Fruit fly (Drosophila melanogaster) whole organism, embryonic: Measurements from ENCODE around the gene foi.

Experiments used
- Atf6 ChIP-seq: fragments of 200-800 bp; sonication (Bioruptor generic); IDR thresholded peaks from 2 replicates; pipeline ENCODE4 v1.3.6; 2022; ENCODE audit warnings: missing biosample characterization, missing genetic modification characterization
- CG10366 ChIP-seq: fragments of 200-800 bp; sonication (Bioruptor generic); IDR thresholded peaks from 2 replicates; pipeline ENCODE4 v1.3.6; 2022; ENCODE audit warnings: missing biosample characterization, missing genetic modification characterization
- CG11456 ChIP-seq: fragments of 200-800 bp; sonication (Bioruptor generic); IDR thresholded peaks from 3 replicates; pipeline ENCODE4 v1.3.6; 2022; ENCODE audit warnings: missing biosample characterization, missing genetic modification characterization
- CG11696 ChIP-seq: fragments of 200-800 bp; sonication (Bioruptor generic); IDR thresholded peaks from 2 replicates; pipeline ENCODE4 v1.3.6; 2022; ENCODE audit warnings: missing biosample characterization, missing genetic modification characterization
- CG12104 ChIP-seq: fragments of 200-800 bp; sonication (Bioruptor generic); optimal IDR thresholded peaks from 3 replicates; lab custom pipeline; 2016; ENCODE audit warnings: missing biosample characterization, missing genetic modification characterization
- CG12155 ChIP-seq: fragments of 200-800 bp; sonication (Bioruptor generic); optimal IDR thresholded peaks from 3 replicates; lab custom pipeline; 2016; ENCODE audit warnings: missing biosample characterization, missing genetic modification characterization
- CG14965 ChIP-seq: fragments of 200-800 bp; sonication (Bioruptor generic); optimal IDR thresholded peaks from 2 replicates; lab custom pipeline; 2016; ENCODE audit warnings: missing biosample characterization, missing genetic modification characterization, borderline replicate concordance
- CG1529 ChIP-seq: fragments of 200-800 bp; sonication (Bioruptor generic); optimal IDR thresholded peaks from 3 replicates; lab custom pipeline; 2018; ENCODE audit warnings: missing biosample characterization, missing genetic modification characterization
- CG15601 ChIP-seq: fragments of 200-800 bp; sonication (Bioruptor generic); optimal IDR thresholded peaks from 3 replicates; lab custom pipeline; 2019; ENCODE audit warnings: missing biosample characterization, mild to moderate bottlenecking, missing genetic modification characterization, moderate library complexity
- CG1602 ChIP-seq: fragments of 200-800 bp; sonication (Bioruptor generic); optimal IDR thresholded peaks from 3 replicates; lab custom pipeline; 2016; ENCODE audit warnings: missing biosample characterization, missing genetic modification characterization
- CG17361 ChIP-seq: fragments of 200-800 bp; sonication (Bioruptor generic); IDR thresholded peaks from 3 replicates; pipeline ENCODE4 v1.3.6; 2022; ENCODE audit warnings: missing biosample characterization, missing genetic modification characterization
- CG1792 ChIP-seq: fragments of 200-800 bp; sonication (Bioruptor generic); optimal IDR thresholded peaks from 2 replicates; lab custom pipeline; 2016; ENCODE audit warnings: missing biosample characterization, missing genetic modification characterization
- CG2875 ChIP-seq: fragments of 200-800 bp; sonication (Bioruptor generic); optimal IDR thresholded peaks from 2 replicates; lab custom pipeline; 2017; ENCODE audit warnings: missing biosample characterization, mild to moderate bottlenecking, missing genetic modification characterization, missing genetic modification reagents
- CG31224 ChIP-seq: fragments of 200-800 bp; sonication (Bioruptor generic); IDR thresholded peaks from 2 replicates; pipeline ENCODE4 v1.3.6; 2022; ENCODE audit warnings: missing biosample characterization, missing genetic modification characterization
- CG31388 ChIP-seq: fragments of 200-800 bp; sonication (Bioruptor generic); optimal IDR thresholded peaks from 2 replicates; lab custom pipeline; 2016; ENCODE audit warnings: missing biosample characterization, missing genetic modification characterization
- CG31441 ChIP-seq: fragments of 200-800 bp; sonication (Bioruptor generic); IDR thresholded peaks from 2 replicates; pipeline ENCODE4 v1.3.6; 2022; ENCODE audit warnings: missing biosample characterization, missing genetic modification characterization
- CG3281 ChIP-seq: fragments of 200-800 bp; sonication (Bioruptor generic); optimal IDR thresholded peaks from 3 replicates; lab custom pipeline; 2017; ENCODE audit warnings: missing biosample characterization, mild to moderate bottlenecking, missing genetic modification characterization
- CG7786 ChIP-seq: fragments of 200-800 bp; sonication (Bioruptor generic); optimal IDR thresholded peaks from 2 replicates; lab custom pipeline; 2016; ENCODE audit warnings: missing biosample characterization, missing genetic modification characterization
- CG9609 ChIP-seq: fragments of 200-800 bp; sonication (Bioruptor generic); optimal IDR thresholded peaks from 3 replicates; lab custom pipeline; 2016; ENCODE audit warnings: missing biosample characterization, missing genetic modification characterization
- Dfd ChIP-seq, 2 experiments: fragments of >200 bp; optimal IDR thresholded peaks; 2 replicates each; lab custom pipeline; 2017; ENCODE audit warnings: missing biosample characterization in 2 of 2, missing genetic modification characterization in 2 of 2
- Dll ChIP-seq: fragments of 200-800 bp; sonication (Bioruptor generic); IDR thresholded peaks from 4 replicates; pipeline ENCODE4 v1.3.6; 2022; ENCODE audit warnings: missing biosample characterization, missing genetic modification characterization; ENCODE audit not compliant: partially characterized antibody
- Drgx ChIP-seq: fragments of 200-800 bp; sonication (Bioruptor generic); IDR thresholded peaks from 2 replicates; pipeline ENCODE4 v1.3.6; 2022; ENCODE audit warnings: missing biosample characterization, missing genetic modification characterization
- E2f1 ChIP-seq: fragments of 200-800 bp; sonication (Bioruptor generic); IDR thresholded peaks from 2 replicates; pipeline ENCODE4 v1.3.6; 2022; ENCODE audit warnings: missing biosample characterization, missing genetic modification characterization
- Hr51 ChIP-seq, 2 experiments: fragments of 200-800 bp; sonication (Bioruptor generic); optimal IDR thresholded peaks; 2 replicates in 1 of 2; 3 replicates in 1 of 2; lab custom pipeline; 2016 to 2018; ENCODE audit warnings: missing biosample characterization in 2 of 2, missing genetic modification characterization in 2 of 2, mild to moderate bottlenecking in 1 of 2, moderate library complexity in 1 of 2
- MTF-1 ChIP-seq: fragments of 200-800 bp; sonication (Bioruptor generic); optimal IDR thresholded peaks from 2 replicates; lab custom pipeline; 2018; ENCODE audit warnings: missing biosample characterization, mild to moderate bottlenecking, missing genetic modification characterization, borderline replicate concordance
- Nf-YA ChIP-seq: fragments of 200-800 bp; sonication (Bioruptor generic); IDR thresholded peaks from 2 replicates; pipeline ENCODE4 v1.3.6; 2022; ENCODE audit warnings: missing biosample characterization, missing genetic modification characterization
- Oaz ChIP-seq: fragments of 200-800 bp; sonication (Bioruptor generic); IDR thresholded peaks from 2 replicates; pipeline ENCODE4 v1.3.6; 2022; ENCODE audit warnings: missing biosample characterization, missing genetic modification characterization
- Ravus ChIP-seq: fragments of 200-800 bp; sonication (Bioruptor generic); IDR thresholded peaks from 2 replicates; pipeline ENCODE4 v1.3.6; 2022; ENCODE audit warnings: missing biosample characterization, missing genetic modification characterization
- Xrp1 ChIP-seq: fragments of 200-800 bp; sonication (Bioruptor generic); IDR thresholded peaks from 2 replicates; pipeline ENCODE4 v1.3.6; 2022; ENCODE audit warnings: missing biosample characterization, missing genetic modification characterization
- ab ChIP-seq: fragments of 200-800 bp; sonication (Bioruptor generic); optimal IDR thresholded peaks from 2 replicates; lab custom pipeline; 2016; ENCODE audit warnings: missing biosample characterization, missing genetic modification characterization
- bigmax ChIP-seq: fragments of 200-800 bp; sonication (Bioruptor generic); optimal IDR thresholded peaks from 2 replicates; lab custom pipeline; 2018; ENCODE audit warnings: missing biosample characterization, mild to moderate bottlenecking, missing genetic modification characterization
- cato ChIP-seq: fragments of 200-800 bp; sonication (Bioruptor generic); optimal IDR thresholded peaks from 2 replicates; lab custom pipeline; 2016; ENCODE audit warnings: missing biosample characterization, missing genetic modification characterization, borderline replicate concordance
- chinmo ChIP-seq: fragments of 200-800 bp; sonication (Bioruptor generic); IDR thresholded peaks from 4 replicates; pipeline ENCODE4 v1.3.6; 2022; ENCODE audit warnings: missing biosample characterization, missing genetic modification characterization; ENCODE audit not compliant: partially characterized antibody
- dan ChIP-seq: fragments of 200-800 bp; sonication (Bioruptor generic); IDR thresholded peaks from 2 replicates; pipeline ENCODE4 v1.3.6; 2022; ENCODE audit warnings: missing biosample characterization, missing genetic modification characterization
- danr ChIP-seq: fragments of 200-800 bp; sonication (Bioruptor generic); IDR thresholded peaks from 2 replicates; pipeline ENCODE4 v1.3.6; 2022; ENCODE audit warnings: missing biosample characterization, missing genetic modification characterization
- dmrt11E ChIP-seq: fragments of 200-800 bp; sonication (Bioruptor generic); optimal IDR thresholded peaks from 3 replicates; lab custom pipeline; 2018; ENCODE audit warnings: missing biosample characterization, mild to moderate bottlenecking, missing genetic modification characterization, moderate library complexity
- emc ChIP-seq: fragments of 200-800 bp; sonication (Bioruptor generic); optimal IDR thresholded peaks from 2 replicates; lab custom pipeline; 2016; ENCODE audit warnings: missing biosample characterization, missing genetic modification characterization
- fu2 ChIP-seq: fragments of 200-800 bp; sonication (Bioruptor generic); optimal IDR thresholded peaks from 2 replicates; lab custom pipeline; 2016; ENCODE audit warnings: missing biosample characterization, missing genetic modification characterization
- gcm ChIP-seq: fragments of 200-800 bp; sonication (Bioruptor generic); optimal IDR thresholded peaks from 2 replicates; lab custom pipeline; 2019; ENCODE audit warnings: missing biosample characterization, mild to moderate bottlenecking, missing genetic modification characterization, moderate library complexity
- grau ChIP-seq: fragments of 200-800 bp; optimal IDR thresholded peaks from 3 replicates; lab custom pipeline; 2019; ENCODE audit warnings: missing biosample characterization, mild to moderate bottlenecking, missing genetic modification characterization, moderate library complexity
- her ChIP-seq: fragments of 200-800 bp; sonication (Bioruptor generic); optimal IDR thresholded peaks from 2 replicates; lab custom pipeline; 2016; ENCODE audit warnings: missing biosample characterization, missing genetic modification characterization
- inv ChIP-seq: fragments of 200-800 bp; sonication (Bioruptor generic); IDR thresholded peaks from 2 replicates; pipeline ENCODE4 v1.3.6; 2022; ENCODE audit warnings: missing biosample characterization, missing genetic modification characterization; ENCODE audit not compliant: partially characterized antibody
- jigr1 ChIP-seq: fragments of 200-800 bp; sonication (Bioruptor generic); IDR thresholded peaks from 3 replicates; pipeline ENCODE4 v1.3.6; 2022; ENCODE audit warnings: missing biosample characterization, missing genetic modification characterization
- lov ChIP-seq, 2 experiments: fragments of 200-800 bp in 1 of 2; fragments of >200 bp in 1 of 2; sonication (Bioruptor generic) in 1 of 2; IDR thresholded peaks in 1 of 2; optimal IDR thresholded peaks in 1 of 2; 2 replicates in 1 of 2; 3 replicates in 1 of 2; pipeline versions ENCODE4 v1.3.6 to Lab custom; 2017 to 2022; ENCODE audit warnings: missing biosample characterization in 1 of 2, missing genetic modification characterization in 1 of 2
- oc ChIP-seq: fragments of 200-800 bp; sonication (Bioruptor generic); optimal IDR thresholded peaks from 2 replicates; lab custom pipeline; 2018; ENCODE audit warnings: missing biosample characterization, mild to moderate bottlenecking, missing genetic modification characterization, moderate library complexity
- otp ChIP-seq: fragments of 200-800 bp; sonication (Bioruptor generic); IDR thresholded peaks from 3 replicates; pipeline ENCODE4, ENCODE4 v1.3.6; 2022; ENCODE audit warnings: missing biosample characterization, missing genetic modification characterization
- sna ChIP-seq: fragments of 200-800 bp; sonication (Bioruptor generic); IDR thresholded peaks from 2 replicates; pipeline ENCODE4 v1.3.6; 2022; ENCODE audit warnings: missing biosample characterization, missing genetic modification characterization; ENCODE audit not compliant: partially characterized antibody
- tgo ChIP-seq: fragments of 200-800 bp; sonication (Bioruptor generic); IDR thresholded peaks from 3 replicates; pipeline ENCODE4 v1.3.6; 2022; ENCODE audit warnings: missing biosample characterization, missing genetic modification characterization
- twi ChIP-seq: fragments of 200-800 bp; optimal IDR thresholded peaks from 2 replicates; lab custom pipeline; 2019; ENCODE audit warnings: missing biosample characterization, mild to moderate bottlenecking, missing genetic modification characterization, moderate library complexity
- zf30C ChIP-seq: fragments of 200-800 bp; sonication (Bioruptor generic); optimal IDR thresholded peaks from 3 replicates; lab custom pipeline; 2018; ENCODE audit warnings: missing biosample characterization, mild to moderate bottlenecking, missing genetic modification characterization

foi gene

DNA sequence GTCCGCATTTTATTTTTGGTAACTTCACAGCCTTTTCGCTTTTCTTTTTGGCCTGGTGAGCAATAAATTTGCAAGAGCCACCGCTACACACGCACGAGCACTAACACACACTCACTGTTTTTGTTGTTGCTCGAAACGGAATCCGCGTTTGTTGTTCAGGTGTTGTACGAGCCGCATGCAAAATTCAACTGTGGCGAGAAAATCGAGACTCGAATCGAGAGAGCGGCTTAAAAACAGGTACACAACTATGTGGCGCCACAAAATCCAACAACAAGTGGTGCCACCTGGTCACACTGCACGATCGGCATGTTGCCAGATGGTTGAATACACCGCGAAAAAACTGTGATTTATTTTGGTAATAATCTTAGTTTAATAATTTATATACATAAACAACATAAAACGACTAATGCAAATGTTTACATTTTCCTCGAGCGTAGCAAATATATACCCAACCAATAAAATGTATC lies 18.0 kb upstream of the foi start, which contains the start of gene CG43163:
Gene CG43163, minus strand, starts transcription at position 172 of the 467 bp plus-strand sequence.
- TF ChIP-seq grau (tag; lab: Kevin White, UChicago) = peak; percentile 70
- no peak for TF ChIP-seq Oaz (GFP tag; lab: Robert Waterston, UW)
- TF ChIP-seq chinmo (GFP tag; lab: Robert Waterston, UW) = peak; percentile 77; the same call in 2 of the 4 replicates
- no peak for TF ChIP-seq CG14965
- TF ChIP-seq CG12155 = peak; percentile 64
- TF ChIP-seq CG10366 (GFP tag; lab: Robert Waterston, UW) = peak; percentile 50
- no peak for TF ChIP-seq MTF-1 (GFP tag; lab: Kevin White, UChicago)
- TF ChIP-seq CG7786 (GFP tag; lab: Kevin White, UChicago) = no peak
- TF ChIP-seq oc (tag; lab: Kevin White, UChicago) = peak; percentile 73
- peak; percentile 6 for TF ChIP-seq CG9609 (GFP tag; lab: Kevin White, UChicago)
- TF ChIP-seq CG1529 = peak; percentile 16
- TF ChIP-seq dan = no peak
- TF ChIP-seq fu2 (GFP tag; lab: Kevin White, UChicago) = peak; percentile 31
- peak; percentile 65; the same call in 2 of the 3 replicates for TF ChIP-seq CG11456
- TF ChIP-seq lov (optimal IDR thresholded peaks at IDR 0.05; lab: Kevin White, UChicago) = no peak
- peak; percentile 70; the same call in 1 of the 3 replicates for TF ChIP-seq lov (GFP tag; IDR thresholded peaks at IDR 0.05; lab: Robert Waterston, UW)
- peak; percentile 72; the same call in 2 of the 3 replicates for TF ChIP-seq CG17361
- TF ChIP-seq cato (GFP tag; lab: Kevin White, UChicago) = peak; percentile 10
- TF ChIP-seq gcm (GFP tag; lab: Kevin White, UChicago) = peak; percentile 66
- TF ChIP-seq Atf6 (GFP tag; lab: Robert Waterston, UW) = peak; percentile 69; the same call in 1 of the 2 replicates
- TF ChIP-seq otp (GFP tag; lab: Robert Waterston, UW) = peak; percentile 52; the same call in 1 of the 3 replicates
- no peak for TF ChIP-seq Dfd (GFP tag; optimal IDR thresholded peaks at IDR 0.05; lab: Kevin White, UChicago)
- peak; percentile 60 for TF ChIP-seq danr (GFP tag; lab: Robert Waterston, UW)
- 0 out of 2 replicates have a peak, but pooled peaks have one; percentile 30 for TF ChIP-seq CG11696 (GFP tag; lab: Robert Waterston, UW)
- TF ChIP-seq her = peak; percentile 18
- peak; percentile 52 to 70 for TF ChIP-seq Hr51 (GFP tag; optimal IDR thresholded peaks at IDR 0.05; lab: Kevin White, UChicago)
- peak; percentile 61 for TF ChIP-seq dmrt11E
- no peak for TF ChIP-seq CG31388 (GFP tag; lab: Kevin White, UChicago)
- peak; percentile 60; the same call in 1 of the 3 replicates for TF ChIP-seq tgo (GFP tag; lab: Robert Waterston, UW)
- no peak for TF ChIP-seq inv (GFP tag; lab: Robert Waterston, UW)
- no peak for TF ChIP-seq CG1792 (GFP tag; lab: Kevin White, UChicago)
- TF ChIP-seq ab (GFP tag; lab: Kevin White, UChicago) = no peak
- no peak; the same call in 3 of the 4 replicates for TF ChIP-seq Dll (GFP tag; lab: Robert Waterston, UW)
- TF ChIP-seq Drgx = peak; percentile 65
- peak; percentile 64 for TF ChIP-seq CG1602 (GFP tag; lab: Kevin White, UChicago)
- TF ChIP-seq Ravus = no peak
- TF ChIP-seq bigmax (GFP tag; lab: Kevin White, UChicago) = no peak
- TF ChIP-seq CG15601 (tag; lab: Kevin White, UChicago) = peak; percentile 58
- no peak for TF ChIP-seq twi
- no peak for TF ChIP-seq jigr1 (GFP tag; lab: Robert Waterston, UW)
- TF ChIP-seq CG31224 = no peak
- peak; percentile 38; the same call in 1 of the 2 replicates for TF ChIP-seq Nf-YA (GFP tag; lab: Robert Waterston, UW)
- peak; percentile 34 for TF ChIP-seq CG2875
- peak; percentile 99 for TF ChIP-seq zf30C (GFP tag; lab: Kevin White, UChicago)
- peak; percentile 79 for TF ChIP-seq Xrp1 (GFP tag; lab: Robert Waterston, UW)
- no peak for TF ChIP-seq emc (GFP tag; lab: Kevin White, UChicago)
- TF ChIP-seq CG12104 (GFP tag; lab: Kevin White, UChicago) = peak; percentile 12
- TF ChIP-seq CG31441 (GFP tag; lab: Robert Waterston, UW) = peak; percentile 77
- TF ChIP-seq CG3281 (GFP tag; lab: Kevin White, UChicago) = peak; percentile 36
- no peak for TF ChIP-seq sna (GFP tag; lab: Robert Waterston, UW)
- TF ChIP-seq E2f1 (GFP tag; lab: Robert Waterston, UW) = peak; percentile 65
